Fruit fly (Drosophila melanogaster) whole organism, embryonic: ENCODE measurements around the gene CG10222.

Experiments used
- Asciz ChIP-seq: fragments of 200-800 bp; sonication (Bioruptor generic); optimal IDR thresholded peaks from 2 replicates; lab custom pipeline; 2017; ENCODE audit warnings: missing biosample characterization, mild to moderate bottlenecking, missing genetic modification characterization, missing genetic modification reagents
- CG12104 ChIP-seq: fragments of 200-800 bp; sonication (Bioruptor generic); optimal IDR thresholded peaks from 3 replicates; lab custom pipeline; 2016; ENCODE audit warnings: missing biosample characterization, missing genetic modification characterization
- CG12155 ChIP-seq: fragments of 200-800 bp; sonication (Bioruptor generic); optimal IDR thresholded peaks from 3 replicates; lab custom pipeline; 2016; ENCODE audit warnings: missing biosample characterization, missing genetic modification characterization
- CG12391 ChIP-seq: fragments of 200-800 bp; sonication (Bioruptor generic); optimal IDR thresholded peaks from 3 replicates; lab custom pipeline; 2018; ENCODE audit warnings: missing biosample characterization, mild to moderate bottlenecking, missing genetic modification characterization, moderate library complexity
- CG12769 ChIP-seq: fragments of 200-800 bp; sonication (Bioruptor generic); optimal IDR thresholded peaks from 2 replicates; lab custom pipeline; 2019; ENCODE audit warnings: missing biosample characterization, mild to moderate bottlenecking, missing genetic modification characterization, moderate library complexity
- CG12942 ChIP-seq: fragments of 200-800 bp; sonication (Bioruptor generic); optimal IDR thresholded peaks from 3 replicates; lab custom pipeline; 2016; ENCODE audit warnings: missing biosample characterization, missing genetic modification characterization
- CG17829 ChIP-seq: fragments of 200-800 bp; optimal IDR thresholded peaks from 2 replicates; lab custom pipeline; 2019; ENCODE audit warnings: missing biosample characterization, mild to moderate bottlenecking, missing genetic modification characterization, moderate library complexity
- CG18476 ChIP-seq: fragments of 200-800 bp; sonication (Bioruptor generic); optimal IDR thresholded peaks from 2 replicates; lab custom pipeline; 2016; ENCODE audit warnings: missing biosample characterization, mild to moderate bottlenecking, missing genetic modification characterization
- CG30020 ChIP-seq: fragments of 200-800 bp; optimal IDR thresholded peaks from 2 replicates; lab custom pipeline; 2019; ENCODE audit warnings: missing biosample characterization, mild to moderate bottlenecking, missing genetic modification characterization, moderate library complexity
- CG30431 ChIP-seq: fragments of 200-800 bp; sonication (Bioruptor generic); optimal IDR thresholded peaks from 2 replicates; lab custom pipeline; 2017; ENCODE audit warnings: missing biosample characterization, missing genetic modification characterization
- CG5245 ChIP-seq: fragments of 200-800 bp; sonication (Bioruptor generic); optimal IDR thresholded peaks from 3 replicates; lab custom pipeline; 2016; ENCODE audit warnings: missing biosample characterization, missing genetic modification characterization
- CG6791 ChIP-seq: fragments of 200-800 bp; sonication (Bioruptor generic); IDR thresholded peaks from 3 replicates; pipeline ENCODE4 v1.3.6; 2022; ENCODE audit warnings: missing biosample characterization, missing genetic modification characterization; ENCODE audit not compliant: partially characterized antibody
- CG7372 ChIP-seq: fragments of 200-800 bp; sonication (Bioruptor generic); IDR thresholded peaks from 2 replicates; pipeline ENCODE4 v1.3.6; 2022; ENCODE audit warnings: missing biosample characterization, missing genetic modification characterization
- CG7745 ChIP-seq: fragments of 200-800 bp; sonication (Bioruptor generic); optimal IDR thresholded peaks from 2 replicates; lab custom pipeline; 2018; ENCODE audit warnings: missing biosample characterization, mild to moderate bottlenecking, missing genetic modification characterization, moderate library complexity
- CG9727 ChIP-seq: fragments of 200-800 bp; sonication (Bioruptor generic); optimal IDR thresholded peaks from 3 replicates; lab custom pipeline; 2017; ENCODE audit warnings: missing biosample characterization, mild to moderate bottlenecking, missing genetic modification characterization
- Chrac-16 ChIP-seq: fragments of 200-800 bp; sonication (Bioruptor generic); optimal IDR thresholded peaks from 3 replicates; lab custom pipeline; 2016; ENCODE audit warnings: missing biosample characterization, missing genetic modification characterization
- Ets65A ChIP-seq: fragments of 200-800 bp; sonication (Bioruptor generic); peaks from one replicate; lab custom pipeline; 2016; ENCODE audit warnings: missing biosample characterization, missing genetic modification characterization
- Gsc ChIP-seq: fragments of 200-800 bp; sonication (Bioruptor generic); IDR thresholded peaks from 2 replicates; pipeline ENCODE4 v1.3.6; 2022; ENCODE audit warnings: missing biosample characterization, missing genetic modification characterization
- Gug ChIP-seq: fragments of 200-800 bp; sonication (Bioruptor generic); IDR thresholded peaks from 4 replicates; pipeline ENCODE4 v1.3.6; 2022; ENCODE audit warnings: missing biosample characterization, missing genetic modification characterization
- H2.0 ChIP-seq: fragments of 200-800 bp; sonication (Bioruptor generic); IDR thresholded peaks from 2 replicates; pipeline ENCODE4 v1.3.6; 2022; ENCODE audit warnings: missing biosample characterization, missing genetic modification characterization
- HHEX ChIP-seq: fragments of 200-800 bp; sonication (Bioruptor generic); optimal IDR thresholded peaks from 3 replicates; lab custom pipeline; 2017; ENCODE audit warnings: missing biosample characterization, mild to moderate bottlenecking, missing genetic modification characterization, missing genetic modification reagents
- Hr3 ChIP-seq: fragments of 200-800 bp; sonication (Bioruptor generic); optimal IDR thresholded peaks from 3 replicates; lab custom pipeline; 2016; ENCODE audit warnings: missing biosample characterization, missing genetic modification characterization
- Nf-YC ChIP-seq: fragments of 200-800 bp; optimal IDR thresholded peaks from 3 replicates; lab custom pipeline; 2019; ENCODE audit warnings: missing biosample characterization, mild to moderate bottlenecking, missing genetic modification characterization, moderate library complexity
- Rx ChIP-seq: fragments of 200-800 bp; sonication (Bioruptor generic); IDR thresholded peaks from 2 replicates; pipeline ENCODE4 v1.3.6; 2022; ENCODE audit warnings: missing biosample characterization, missing genetic modification characterization
- ab ChIP-seq: fragments of 200-800 bp; sonication (Bioruptor generic); optimal IDR thresholded peaks from 2 replicates; lab custom pipeline; 2016; ENCODE audit warnings: missing biosample characterization, missing genetic modification characterization
- bigmax ChIP-seq: fragments of 200-800 bp; sonication (Bioruptor generic); optimal IDR thresholded peaks from 2 replicates; lab custom pipeline; 2018; ENCODE audit warnings: missing biosample characterization, mild to moderate bottlenecking, missing genetic modification characterization
- cad ChIP-seq: fragments of >200 bp; optimal IDR thresholded peaks from 2 replicates; lab custom pipeline; 2017; ENCODE audit warnings: missing biosample characterization, missing genetic modification characterization
- cg ChIP-seq: fragments of 200-800 bp; sonication (Bioruptor generic); optimal IDR thresholded peaks from 3 replicates; lab custom pipeline; 2019; ENCODE audit warnings: missing biosample characterization, mild to moderate bottlenecking, missing genetic modification characterization, moderate library complexity
- crc ChIP-seq: fragments of 200-800 bp; sonication (Bioruptor generic); optimal IDR thresholded peaks from 2 replicates; lab custom pipeline; 2016; ENCODE audit warnings: missing biosample characterization, missing genetic modification characterization
- fru ChIP-seq: fragments of >200 bp; optimal IDR thresholded peaks from 2 replicates; lab custom pipeline; 2017
- hb ChIP-seq: fragments of 200-800 bp; sonication (Bioruptor generic); IDR thresholded peaks from 3 replicates; pipeline ENCODE4 v1.3.6; 2022; ENCODE audit warnings: missing biosample characterization, missing genetic modification characterization; ENCODE audit not compliant: partially characterized antibody
- kni ChIP-seq: fragments of 200-800 bp; sonication (Bioruptor generic); optimal IDR thresholded peaks from 3 replicates; lab custom pipeline; 2017; ENCODE audit warnings: mild to moderate bottlenecking, missing biosample characterization, missing genetic modification reagents, missing genetic modification characterization
- lola ChIP-seq, 3 experiments: fragments of >200 bp in 2 of 3; fragments of 200-800 bp in 1 of 3; sonication (Bioruptor generic) in 1 of 3; optimal IDR thresholded peaks; 2 replicates each; lab custom pipeline; 2017 to 2019; ENCODE audit warnings: missing biosample characterization in 3 of 3, missing genetic modification characterization in 3 of 3, mild to moderate bottlenecking in 1 of 3, moderate library complexity in 1 of 3
- nom ChIP-seq: fragments of 200-800 bp; sonication (Bioruptor generic); optimal IDR thresholded peaks from 2 replicates; lab custom pipeline; 2017; ENCODE audit warnings: missing biosample characterization, missing genetic modification characterization, mild to moderate bottlenecking, moderate library complexity, missing genetic modification reagents
- odd ChIP-seq: fragments of 200-800 bp; sonication (Bioruptor generic); optimal IDR thresholded peaks from 2 replicates; lab custom pipeline; 2017; ENCODE audit warnings: missing biosample characterization, mild to moderate bottlenecking, missing genetic modification characterization
- sc ChIP-seq, 3 experiments: fragments of >200 bp in 2 of 3; fragments of 200-800 bp in 1 of 3; sonication (Bioruptor generic) in 1 of 3; optimal IDR thresholded peaks; 2 replicates in 2 of 3; 3 replicates in 1 of 3; lab custom pipeline; 2017; ENCODE audit warnings: mild to moderate bottlenecking in 1 of 3, missing biosample characterization in 1 of 3, missing genetic modification characterization in 1 of 3, missing genetic modification reagents in 1 of 3
- yki ChIP-seq: fragments of >200 bp; optimal IDR thresholded peaks from 3 replicates; lab custom pipeline; 2018

The CG10222 gene

DNA sequence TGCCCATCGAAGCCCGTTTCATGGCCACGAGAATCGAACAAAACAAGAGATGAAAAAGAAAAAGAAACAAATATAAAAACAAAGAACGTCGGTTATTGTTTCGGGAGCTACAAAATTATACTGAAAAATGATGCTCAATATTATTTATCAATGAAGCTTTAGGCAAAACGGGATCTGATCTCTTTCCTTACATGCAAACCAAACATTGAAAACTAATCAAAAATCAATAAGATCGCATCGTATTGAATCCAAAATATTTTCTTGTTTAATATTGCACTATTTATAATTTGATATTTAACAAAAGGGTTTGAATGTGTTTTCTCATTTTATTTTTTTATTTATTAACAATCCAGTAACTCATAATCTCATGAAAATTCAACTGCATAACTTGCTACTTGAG lies 13.3 kb upstream of the CG10222 start, which contains the start of gene CG14106:
Gene CG14106 (minus strand): TSS at position 101 of the 400 bp plus-strand sequence.
- TF ChIP-seq CG12155: no peak
- TF ChIP-seq Rx (GFP tag; lab: Robert Waterston, UW): no peak
- no peak for TF ChIP-seq odd (GFP tag; lab: Kevin White, UChicago)
- no peak for TF ChIP-seq CG12391
- TF ChIP-seq H2.0 (GFP tag; lab: Robert Waterston, UW): no peak
- TF ChIP-seq CG7745 (tag; lab: Kevin White, UChicago): no peak
- TF ChIP-seq Hr3 (GFP tag; lab: Kevin White, UChicago): no peak
- TF ChIP-seq Gug (GFP tag; lab: Robert Waterston, UW): no peak
- no peak for TF ChIP-seq cad
- no peak for TF ChIP-seq CG12104 (GFP tag; lab: Kevin White, UChicago)
- TF ChIP-seq CG30431: no peak
- TF ChIP-seq CG9727 (GFP tag; lab: Kevin White, UChicago): no peak

DNA sequence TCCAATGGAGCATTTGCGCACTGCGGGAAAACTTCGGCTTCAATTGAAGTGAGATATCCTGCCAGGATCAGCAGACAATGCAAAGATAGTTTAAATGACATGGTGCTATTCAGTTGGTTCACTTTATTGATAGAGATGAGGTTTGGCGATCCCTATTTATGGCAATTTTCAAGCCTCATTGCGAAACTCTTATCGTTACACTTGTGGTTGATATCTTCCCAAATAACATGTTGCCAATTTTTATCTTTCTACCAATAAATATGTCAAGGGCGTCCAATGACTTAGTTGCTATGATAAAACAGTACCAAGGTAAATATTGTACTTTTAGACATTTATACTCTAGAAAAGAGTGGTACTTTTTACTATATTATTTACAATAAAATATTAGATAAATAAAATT lies 11.8 kb upstream of the CG10222 start, which contains the start of gene CG33263:
Gene CG33263 (minus strand): TSS at position 101 of the 400 bp plus-strand sequence.
- TF ChIP-seq ab (GFP tag; lab: Kevin White, UChicago): no peak
- TF ChIP-seq CG30020 (tag; lab: Kevin White, UChicago): no peak
- no peak for TF ChIP-seq bigmax (GFP tag; lab: Kevin White, UChicago)
- TF ChIP-seq fru (lab: Kevin White, UChicago): no peak
- no peak for TF ChIP-seq CG5245 (GFP tag; lab: Kevin White, UChicago)
- TF ChIP-seq yki (lab: Kevin White, UChicago): no peak
- no peak for TF ChIP-seq cad
- no peak for TF ChIP-seq Nf-YC

DNA sequence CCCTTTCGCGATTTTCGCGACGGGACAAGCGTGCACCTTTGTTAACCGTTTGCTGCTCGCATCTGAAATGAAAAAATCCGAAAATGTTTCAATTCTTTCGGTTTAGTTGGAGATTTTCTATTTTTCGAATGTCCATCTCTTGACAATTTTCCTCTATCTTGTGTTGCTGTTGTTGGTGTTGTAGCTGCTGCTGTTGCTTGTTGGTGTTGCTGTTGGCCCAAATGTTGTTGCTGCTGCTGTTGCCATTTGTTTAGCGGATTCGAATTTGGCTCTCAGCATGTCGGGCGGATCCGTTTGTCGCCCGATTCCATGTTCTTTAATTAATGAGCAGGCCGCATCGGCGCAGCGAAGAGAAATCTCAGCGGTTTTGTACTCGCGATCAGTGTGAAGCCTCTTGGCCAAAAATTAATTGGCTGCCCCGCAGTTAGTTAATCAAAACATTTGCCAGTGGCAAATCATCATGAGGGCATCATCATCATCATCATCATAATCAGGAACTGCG lies 10.1 kb upstream of the CG10222 start, which contains the start of gene CG32121:
Gene CG32121 (minus strand): TSS at position 51 of the 502 bp plus-strand sequence.
- no peak for TF ChIP-seq hb
- no peak for TF ChIP-seq CG18476
- no peak for TF ChIP-seq crc
- peak; percentile 95 for TF ChIP-seq Ets65A
- TF ChIP-seq cg: no peak
- TF ChIP-seq lola (GFP tag; optimal IDR thresholded peaks at IDR 0.05; lab: Kevin White, UChicago): no peak
- no peak for TF ChIP-seq CG12942
- TF ChIP-seq CG6791 (GFP tag; lab: Robert Waterston, UW): 0 out of 3 replicates have a peak, but pooled peaks have one; percentile 23
- TF ChIP-seq nom (GFP tag; lab: Kevin White, UChicago): no peak
- no peak for TF ChIP-seq kni (GFP tag; lab: Kevin White, UChicago)
- no peak for TF ChIP-seq Asciz
- no peak for TF ChIP-seq Chrac-16

DNA sequence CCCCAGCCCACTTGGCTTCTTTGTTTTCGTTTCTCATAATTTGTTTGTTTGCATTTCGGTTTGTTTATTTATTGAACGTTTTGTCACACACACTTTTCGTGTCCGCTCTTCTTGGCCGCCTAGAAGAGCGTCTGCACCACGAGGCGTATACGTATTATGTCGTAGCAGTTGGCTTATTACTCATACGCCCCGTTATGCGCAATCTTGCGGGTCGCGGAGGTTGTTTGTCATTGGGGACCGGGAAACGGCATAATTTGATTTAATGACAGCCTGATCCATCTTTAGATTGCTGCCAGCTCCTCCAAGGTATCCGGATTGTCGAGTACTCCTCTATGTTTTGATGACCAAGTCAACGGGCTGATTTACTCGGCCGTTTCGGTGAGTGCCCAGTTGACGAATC lies 8.0 kb upstream of the CG10222 start:
- TF ChIP-seq CG17829 (tag; lab: Kevin White, UChicago) (no peak), HHEX (GFP tag; lab: Kevin White, UChicago) (no peak), Gsc (GFP tag; lab: Robert Waterston, UW) (no peak), CG7372 (GFP tag; lab: Robert Waterston, UW) (peak; percentile 87), CG12769 (tag; lab: Kevin White, UChicago) (peak; percentile 67), sc (optimal IDR thresholded peaks at IDR 0.05; lab: Kevin White, UChicago) (no peak), sc (GFP tag; optimal IDR thresholded peaks at IDR 0.05; lab: Kevin White, UChicago) (no peak)
